Worm (Caenorhabditis elegans) whole organism, L4/young adult: ENCODE measurements around the gene F13H10.8.

ENCODE experiments used
- W03F9.2 ChIP-seq: fragments of 150-350 bp; optimal IDR thresholded peaks from 2 replicates; lab custom pipeline; 2014; ENCODE audit warnings: missing biosample characterization, missing genetic modification characterization
- dao-5 ChIP-seq: sonication (generic microtip); optimal IDR thresholded peaks from 2 replicates; lab custom pipeline; 2016; ENCODE audit warnings: missing genotype, missing genetic modification characterization, moderate library complexity, missing compliant biosample characterization
- him-1 ChIP-seq: sonication (generic microtip); optimal IDR thresholded peaks from 2 replicates; lab custom pipeline; 2016; ENCODE audit warnings: missing genotype, missing genetic modification reagents, missing genetic modification characterization, missing compliant biosample characterization

Gene F13H10.8

ce11 chrIV:11063962-11064361 lies 43.6 kb downstream of the F13H10.8 start, which contains the start of gene ttr-16:
ttr-16 (minus strand) TSS chrIV:11064137.
- TF ChIP-seq him-1 (tag; lab: Kevin White, UChicago) (no peak), dao-5 (no peak), W03F9.2 (no peak)

DNA sequence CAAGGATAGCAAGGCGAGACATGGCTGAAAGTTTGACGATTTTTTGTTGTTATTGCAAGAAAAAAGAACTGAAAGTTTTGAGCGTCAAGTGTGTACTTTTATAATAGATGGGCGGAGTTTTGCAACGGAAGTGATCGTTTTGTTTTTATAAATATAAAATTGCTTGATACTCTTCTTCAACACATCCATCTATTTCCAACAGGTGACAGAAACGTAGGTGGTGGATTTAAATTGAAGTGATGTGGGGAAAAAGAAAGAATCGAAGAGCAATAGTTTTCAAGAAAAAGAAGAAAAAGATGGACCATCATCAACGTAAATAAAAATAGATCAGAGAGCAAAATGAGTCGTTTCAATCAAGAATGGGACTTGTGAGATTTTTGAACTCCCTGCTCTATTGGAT lies 46.7 kb downstream of the F13H10.8 start, which contains the start of gene ttr-17:
Gene ttr-17, minus strand, starts transcription at position 24 of the 400 bp plus-strand sequence.
- TF ChIP-seq him-1 (tag; lab: Kevin White, UChicago) (no peak), W03F9.2 (no peak), dao-5 (no peak)

ce11 chrIV:11068314-11068713 lies 48.0 kb downstream of the F13H10.8 start:
- TF ChIP-seq dao-5 (no peak), W03F9.2 (no peak), him-1 (tag; lab: Kevin White, UChicago) (no peak)
